Worm (Caenorhabditis elegans): ENCODE results near the gene ZK938.12.

- TF ChIP-seq dve-1 (tag; optimal IDR thresholded peaks at IDR 0.05) (no peak), pag-3 (tag; optimal IDR thresholded peaks at IDR 0.05; ENCODE audit: borderline replicate concordance) (no peak)
Measured at ce11 chrII:9871061-9871460, 39.9 kb downstream of the ZK938.12 start, which contains the start of gene chil-7.

Measured in whole organism, late embryonic.